Worm (Caenorhabditis elegans) whole organism, young adult: Measurements from ENCODE around the gene sre-32.
A peak's percentile ranks its signal among the peaks of the same experiment; 100 is the strongest.

Source experiments
- F23B12.7 ChIP-seq: sonication (generic microtip); optimal IDR thresholded peaks from 2 replicates; lab custom pipeline; 2017; ENCODE audit warnings: missing genetic modification characterization, mild to moderate bottlenecking, missing compliant biosample characterization, antibody characterized with exemption, moderate library complexity; ENCODE audit not compliant: insufficient read depth
- F33H1.4 ChIP-seq: fragments of 200-800 bp; sonication (Bioruptor generic); IDR thresholded peaks from 2 replicates; pipeline ENCODE4 v1.3.6; 2022; ENCODE audit warnings: missing genetic modification reagents, missing genetic modification characterization, missing compliant biosample characterization
- F39B2.1 ChIP-seq: fragments of 200-800 bp; sonication (Bioruptor generic); IDR thresholded peaks from 2 replicates; pipeline ENCODE4 v1.3.6; 2022; ENCODE audit warnings: missing genetic modification reagents, missing genetic modification characterization, missing compliant biosample characterization
- F49E8.2 ChIP-seq: sonication (generic microtip); optimal IDR thresholded peaks from 3 replicates; lab custom pipeline; 2017; ENCODE audit warnings: missing genetic modification characterization, mild to moderate bottlenecking, missing compliant biosample characterization, antibody characterized with exemption, moderate library complexity; ENCODE audit not compliant: insufficient read depth
- F52B5.7 ChIP-seq: sonication (generic microtip); optimal IDR thresholded peaks from 2 replicates; lab custom pipeline; 2016; ENCODE audit warnings: mild to moderate bottlenecking, missing genetic modification characterization, missing compliant biosample characterization
- F55B11.4 ChIP-seq: sonication (generic microtip); optimal IDR thresholded peaks from 2 replicates; lab custom pipeline; 2016; ENCODE audit warnings: missing compliant biosample characterization, missing genetic modification characterization, borderline replicate concordance; ENCODE audit not compliant: insufficient read depth
- F57C9.4 ChIP-seq: sonication (generic microtip); optimal IDR thresholded peaks from 2 replicates; lab custom pipeline; 2017; ENCODE audit warnings: mild to moderate bottlenecking, missing genetic modification characterization, missing compliant biosample characterization
- Y53G8AR.9 ChIP-seq: fragments of 200-800 bp; sonication (Bioruptor generic); conservative IDR thresholded peaks from 2 replicates; pipeline ENCODE4 v1.3.6; 2022; ENCODE audit warnings: missing genetic modification reagents, missing genetic modification characterization, missing compliant biosample characterization
- Y56A3A.18 ChIP-seq: fragments of 200-800 bp; sonication (Bioruptor generic); IDR thresholded peaks from 2 replicates; pipeline ENCODE4 v1.3.6; 2022; ENCODE audit warnings: missing genetic modification reagents, missing genetic modification characterization, missing compliant biosample characterization
- ama-1 ChIP-seq, 3 experiments: fragments of 150-350 bp in 1 of 3; sonication (generic microtip) in 2 of 3; optimal IDR thresholded peaks; 2 replicates each; lab custom pipeline; 2014 to 2018; ENCODE audit warnings: missing biosample characterization in 2 of 3, missing genetic modification characterization in 2 of 3, missing genetic modification reagents in 2 of 3
- aptf-2 ChIP-seq: fragments of 200-800 bp; sonication (Bioruptor generic); conservative IDR thresholded peaks from 2 replicates; pipeline ENCODE4 v1.3.6; 2022; ENCODE audit warnings: missing genetic modification reagents, missing genetic modification characterization, missing compliant biosample characterization
- attf-6 ChIP-seq: fragments of 200-800 bp; sonication (Bioruptor generic); IDR thresholded peaks from 2 replicates; pipeline ENCODE4 v1.3.6; 2022; ENCODE audit warnings: missing genetic modification reagents, missing genetic modification characterization, missing compliant biosample characterization
- cebp-1 ChIP-seq, 2 experiments: fragments of 200-800 bp in 1 of 2; sonication (Bioruptor generic) in 1 of 2; sonication (generic microtip) in 1 of 2; IDR thresholded peaks in 1 of 2; optimal IDR thresholded peaks in 1 of 2; 2 replicates each; pipeline versions ENCODE4 v1.3.6 to Lab custom; 2017 to 2022; ENCODE audit warnings: missing compliant biosample characterization in 2 of 2, missing genetic modification characterization in 2 of 2, mild to moderate bottlenecking in 1 of 2, missing genetic modification reagents in 1 of 2, moderate library complexity in 1 of 2
- ceh-40 ChIP-seq: fragments of 200-800 bp; sonication (Bioruptor generic); IDR thresholded peaks from 2 replicates; pipeline ENCODE4 v1.3.6; 2022; ENCODE audit warnings: missing genetic modification characterization, missing compliant biosample characterization
- chd-7 ChIP-seq: sonication (generic microtip); optimal IDR thresholded peaks from 2 replicates; lab custom pipeline; 2016; ENCODE audit warnings: mild to moderate bottlenecking, missing genetic modification characterization, moderate library complexity, missing compliant biosample characterization
- dpff-1 ChIP-seq: sonication (generic microtip); optimal IDR thresholded peaks from 2 replicates; lab custom pipeline; 2017; ENCODE audit warnings: mild to moderate bottlenecking, missing genetic modification characterization, missing compliant biosample characterization
- efl-1 ChIP-seq: fragments of 150-350 bp; optimal IDR thresholded peaks from 2 replicates; lab custom pipeline; 2014; ENCODE audit warnings: missing biosample characterization, missing genetic modification reagents, missing genetic modification characterization
- egrh-3 ChIP-seq: fragments of 200-800 bp; sonication (Bioruptor generic); IDR thresholded peaks from 2 replicates; pipeline ENCODE4 v1.3.6; 2022; ENCODE audit warnings: missing genetic modification reagents, missing genetic modification characterization, missing compliant biosample characterization
- ets-4 ChIP-seq: fragments of 200-800 bp; sonication (Bioruptor generic); optimal IDR thresholded peaks from 2 replicates; lab custom pipeline; 2018; ENCODE audit warnings: mild to moderate bottlenecking, missing genetic modification characterization, missing compliant biosample characterization
- fkh-3 ChIP-seq: sonication (generic microtip); optimal IDR thresholded peaks from 2 replicates; lab custom pipeline; 2016; ENCODE audit warnings: mild to moderate bottlenecking, missing genetic modification characterization, missing compliant biosample characterization
- hlh-26 ChIP-seq: fragments of 200-800 bp; sonication (Bioruptor generic); conservative IDR thresholded peaks from 2 replicates; pipeline ENCODE4 v1.3.6; 2022; ENCODE audit warnings: missing genetic modification reagents, missing genetic modification characterization, missing compliant biosample characterization
- hrde-1 ChIP-seq: sonication (generic microtip); optimal IDR thresholded peaks from 2 replicates; lab custom pipeline; 2016; ENCODE audit warnings: missing genetic modification characterization, mild to moderate bottlenecking, missing compliant biosample characterization, moderate library complexity, missing genotype, missing genetic modification reagents, borderline replicate concordance
- lag-1 ChIP-seq: fragments of 200-800 bp; sonication (Bioruptor generic); IDR thresholded peaks from 2 replicates; pipeline ENCODE4 v1.3.6; 2022; ENCODE audit warnings: missing genetic modification reagents, missing genetic modification characterization, missing compliant biosample characterization
- lin-35 ChIP-seq, 3 experiments: fragments of 150-350 bp in 2 of 3; sonication (generic microtip) in 1 of 3; optimal IDR thresholded peaks; 2 replicates each; lab custom pipeline; 2014 to 2018; ENCODE audit warnings: missing biosample characterization in 3 of 3, missing genetic modification characterization in 3 of 3, missing genetic modification reagents in 3 of 3
- lin-54 ChIP-seq: fragments of 200-800 bp; sonication (Bioruptor generic); optimal IDR thresholded peaks from 2 replicates; lab custom pipeline; 2018; ENCODE audit warnings: mild to moderate bottlenecking, missing genetic modification characterization, missing compliant biosample characterization
- lsl-1 ChIP-seq: fragments of 200-800 bp; sonication (Bioruptor generic); optimal IDR thresholded peaks from 2 replicates; lab custom pipeline; 2018; ENCODE audit warnings: mild to moderate bottlenecking, missing genetic modification characterization, moderate library complexity, missing compliant biosample characterization
- lsy-27 ChIP-seq: sonication (generic microtip); optimal IDR thresholded peaks from 2 replicates; lab custom pipeline; 2017; ENCODE audit warnings: missing genetic modification characterization, mild to moderate bottlenecking, missing compliant biosample characterization, antibody characterized with exemption, missing genotype, borderline replicate concordance; ENCODE audit not compliant: insufficient read depth
- madf-3 ChIP-seq: fragments of 200-800 bp; sonication (Bioruptor generic); IDR thresholded peaks from 2 replicates; pipeline ENCODE4 v1.3.6; 2022; ENCODE audit warnings: missing genetic modification reagents, missing genetic modification characterization, missing compliant biosample characterization
- madf-6 ChIP-seq: fragments of 200-800 bp; sonication (Bioruptor generic); IDR thresholded peaks from 2 replicates; pipeline ENCODE4 v1.3.6; 2022; ENCODE audit warnings: missing genetic modification reagents, missing genetic modification characterization, missing compliant biosample characterization
- mes-4 ChIP-seq: sonication (generic microtip); optimal IDR thresholded peaks from 2 replicates; lab custom pipeline; 2016; ENCODE audit warnings: missing genotype, missing genetic modification characterization, missing compliant biosample characterization
- mxl-1 ChIP-seq: sonication (generic microtip); optimal IDR thresholded peaks from 2 replicates; lab custom pipeline; 2016; ENCODE audit warnings: missing genetic modification characterization, missing compliant biosample characterization
- nfyb-1 ChIP-seq: fragments of 200-800 bp; sonication (Bioruptor generic); IDR thresholded peaks from 2 replicates; pipeline ENCODE4 v1.3.6; 2022; ENCODE audit warnings: missing genetic modification reagents, missing genetic modification characterization, missing compliant biosample characterization
- nhr-120 ChIP-seq: fragments of 200-800 bp; sonication (Bioruptor generic); IDR thresholded peaks from 2 replicates; pipeline ENCODE4 v1.3.6; 2022; ENCODE audit warnings: missing genetic modification characterization, missing compliant biosample characterization
- nhr-90 ChIP-seq: sonication (generic microtip); optimal IDR thresholded peaks from 2 replicates; lab custom pipeline; 2016; ENCODE audit warnings: missing genotype, mild to moderate bottlenecking, missing genetic modification characterization, missing compliant biosample characterization
- pbrm-1 ChIP-seq: fragments of 200-800 bp; sonication (Bioruptor generic); IDR thresholded peaks from 2 replicates; pipeline ENCODE4 v1.3.6; 2022; ENCODE audit warnings: missing genetic modification reagents, missing genetic modification characterization, missing compliant biosample characterization
- repo-1 ChIP-seq: sonication (generic microtip); optimal IDR thresholded peaks from 2 replicates; lab custom pipeline; 2017; ENCODE audit warnings: mild to moderate bottlenecking, missing genetic modification characterization, missing compliant biosample characterization
- snpc-1.1 ChIP-seq: sonication (generic microtip); optimal IDR thresholded peaks from 2 replicates; lab custom pipeline; 2017; ENCODE audit warnings: missing genetic modification characterization, mild to moderate bottlenecking, missing compliant biosample characterization, antibody characterized with exemption, moderate library complexity, missing genotype, missing genetic modification reagents; ENCODE audit not compliant: insufficient read depth
- snpc-1.3 ChIP-seq: sonication (generic microtip); optimal IDR thresholded peaks from 2 replicates; lab custom pipeline; 2017; ENCODE audit warnings: missing genetic modification characterization, mild to moderate bottlenecking, missing compliant biosample characterization, antibody characterized with exemption, moderate library complexity, missing genotype, missing genetic modification reagents; ENCODE audit not compliant: insufficient read depth
- snpc-3.4 ChIP-seq: sonication (generic microtip); optimal IDR thresholded peaks from 2 replicates; lab custom pipeline; 2017; ENCODE audit warnings: missing genetic modification characterization, mild to moderate bottlenecking, missing compliant biosample characterization, antibody characterized with exemption, moderate library complexity, missing genotype, missing genetic modification reagents
- tlf-1 ChIP-seq: fragments of 200-800 bp; sonication (Bioruptor generic); optimal IDR thresholded peaks from 2 replicates; lab custom pipeline; 2018; ENCODE audit warnings: mild to moderate bottlenecking, missing genetic modification characterization, missing compliant biosample characterization
- xnd-1 ChIP-seq: sonication (generic microtip); optimal IDR thresholded peaks from 2 replicates; lab custom pipeline; 2016; ENCODE audit warnings: missing genotype, missing genetic modification reagents, missing genetic modification characterization, missing compliant biosample characterization
- zfh-2 ChIP-seq: fragments of 200-800 bp; sonication (Bioruptor generic); conservative IDR thresholded peaks from 2 replicates; pipeline ENCODE4 v1.3.6; 2022; ENCODE audit warnings: missing genetic modification reagents, missing genetic modification characterization, missing compliant biosample characterization
- ztf-3 ChIP-seq: fragments of 200-800 bp; sonication (Bioruptor generic); optimal IDR thresholded peaks from 2 replicates; lab custom pipeline; 2018; ENCODE audit warnings: mild to moderate bottlenecking, missing genetic modification characterization, missing compliant biosample characterization

sre-32 gene

ce11 chrII:12460602-12461453 lies 4.3 kb upstream of the sre-32 start, which contains the start of gene tag-280:
TSS of gene tag-280 (plus strand) at chrII:12460652.
- peak; percentile 75 for TF ChIP-seq lsl-1
- peak; percentile 36 for TF ChIP-seq xnd-1 (tag; lab: Kevin White, UChicago)
- TF ChIP-seq madf-6 (GFP tag; lab: Robert Waterston, UW), result peak; percentile 61; the same call in 1 of the 2 replicates
- TF ChIP-seq fkh-3 (tag; lab: Kevin White, UChicago), result no peak
- no peak for TF ChIP-seq dpff-1
- TF ChIP-seq F33H1.4 (GFP tag; lab: Robert Waterston, UW), result peak; percentile 66
- TF ChIP-seq mxl-1, result no peak
- TF ChIP-seq ztf-3 (GFP tag; lab: Kevin White, UChicago), result no peak

DNA sequence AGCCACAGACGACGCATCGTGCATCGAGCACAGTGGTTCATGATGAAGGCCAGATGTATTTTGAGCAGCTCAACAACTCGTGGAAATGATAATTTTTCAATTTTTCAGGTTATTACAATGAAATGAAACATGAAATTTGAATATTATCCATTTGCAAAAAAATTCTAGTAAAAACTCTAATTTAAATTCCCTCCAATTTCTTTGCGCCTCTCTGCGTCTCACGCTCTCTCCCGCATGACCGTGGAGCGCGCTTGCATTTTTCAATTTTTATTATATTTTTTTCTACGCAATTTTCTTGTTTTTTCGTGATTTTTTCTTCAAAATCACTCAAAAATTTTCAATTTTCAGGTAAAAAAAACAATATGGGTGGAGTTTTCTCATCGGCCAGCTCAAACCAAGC lies 2.9 kb upstream of the sre-32 start, which contains the start of gene tag-281:
Gene tag-281, plus strand, starts transcription at position 340 of the 400 bp plus-strand sequence.
- TF ChIP-seq hlh-26 (GFP tag; lab: Robert Waterston, UW) (no peak), nhr-90 (no peak), mxl-1 (no peak), nfyb-1 (GFP tag; lab: Robert Waterston, UW) (no peak), snpc-1.3 (tag; lab: Kevin White, UChicago) (peak; percentile 38), F57C9.4 (tag; lab: Kevin White, UChicago) (no peak), ama-1 (optimal IDR thresholded peaks at IDR 0.05; lab: Kevin White, UChicago) (no peak), ama-1 (GFP tag; optimal IDR thresholded peaks at IDR 0.05; lab: Kevin White, UChicago) (no peak), Y56A3A.18 (GFP tag; lab: Robert Waterston, UW) (no peak), ceh-40 (GFP tag; lab: Robert Waterston, UW) (no peak), chd-7 (tag; lab: Kevin White, UChicago) (no peak), mes-4 (tag; lab: Kevin White, UChicago) (no peak), cebp-1 (GFP tag; IDR thresholded peaks at IDR 0.05; lab: Robert Waterston, UW) (no peak), cebp-1 (tag; optimal IDR thresholded peaks at IDR 0.05; lab: Kevin White, UChicago) (no peak), F49E8.2 (peak; percentile 41), snpc-3.4 (no peak), nhr-120 (GFP tag; lab: Robert Waterston, UW) (no peak), xnd-1 (tag; lab: Kevin White, UChicago) (peak; percentile 52), egrh-3 (GFP tag; lab: Robert Waterston, UW) (no peak), pbrm-1 (peak; percentile 66; the same call in 1 of the 2 replicates), lsy-27 (no peak), F23B12.7 (tag; lab: Kevin White, UChicago) (no peak), F52B5.7 (tag; lab: Kevin White, UChicago) (no peak), zfh-2 (GFP tag; lab: Robert Waterston, UW) (no peak), lin-54 (GFP tag; lab: Kevin White, UChicago) (peak; percentile 97), ets-4 (GFP tag; lab: Kevin White, UChicago) (no peak), lag-1 (GFP tag; lab: Robert Waterston, UW) (no peak), efl-1 (GFP tag; lab: Kevin White, UChicago) (peak; percentile 87), attf-6 (GFP tag; lab: Robert Waterston, UW) (no peak), repo-1 (no peak), lin-35 (GFP tag; optimal IDR thresholded peaks at IDR 0.05; lab: Kevin White, UChicago) (peak; percentile 36 to 96 (median 75)), F55B11.4 (tag; lab: Kevin White, UChicago) (no peak), madf-3 (GFP tag; lab: Robert Waterston, UW) (no peak), F39B2.1 (GFP tag; lab: Robert Waterston, UW) (no peak), aptf-2 (GFP tag; lab: Robert Waterston, UW) (no peak), Y53G8AR.9 (GFP tag; lab: Robert Waterston, UW) (peak; percentile 50; the same call in 1 of the 2 replicates), hrde-1 (tag; lab: Kevin White, UChicago) (no peak), tlf-1 (GFP tag; lab: Kevin White, UChicago) (no peak), snpc-1.1 (tag; lab: Kevin White, UChicago) (peak; percentile 39)
